Worm (Caenorhabditis elegans): Measurements from ENCODE around the gene K10D6.4.

The K10D6.4 gene

ce11 chrV:11161791-11162190 is 39.9 kb upstream of the K10D6.4 start, which contains the start of gene srg-41:
TSS of gene srg-41 (minus strand) at chrV:11161891.
- TF ChIP-seq ceh-19 (GFP tag; optimal IDR thresholded peaks at IDR 0.05) = no peak
- no peak for TF ChIP-seq ceh-48 (tag; optimal IDR thresholded peaks at IDR 0.05)
- TF ChIP-seq syd-9 (tag; optimal IDR thresholded peaks at IDR 0.05) = no peak
- no peak for TF ChIP-seq K02D7.2 (tag; optimal IDR thresholded peaks at IDR 0.05)
- TF ChIP-seq che-1 (tag; optimal IDR thresholded peaks at IDR 0.05) = no peak
- TF ChIP-seq rnt-1 (tag; optimal IDR thresholded peaks at IDR 0.05) = no peak
- no peak for TF ChIP-seq ztf-16 (tag; optimal IDR thresholded peaks at IDR 0.05)
- TF ChIP-seq nfya-1 (tag; optimal IDR thresholded peaks at IDR 0.05) = no peak
- no peak for TF ChIP-seq ceh-45 (GFP tag; IDR thresholded peaks at IDR 0.05)
- TF ChIP-seq sox-2 (GFP tag; IDR thresholded peaks at IDR 0.05) = no peak
- TF ChIP-seq odd-2 (tag; optimal IDR thresholded peaks at IDR 0.05) = no peak
- no peak for TF ChIP-seq ceh-2 (tag; optimal IDR thresholded peaks at IDR 0.05)

DNA sequence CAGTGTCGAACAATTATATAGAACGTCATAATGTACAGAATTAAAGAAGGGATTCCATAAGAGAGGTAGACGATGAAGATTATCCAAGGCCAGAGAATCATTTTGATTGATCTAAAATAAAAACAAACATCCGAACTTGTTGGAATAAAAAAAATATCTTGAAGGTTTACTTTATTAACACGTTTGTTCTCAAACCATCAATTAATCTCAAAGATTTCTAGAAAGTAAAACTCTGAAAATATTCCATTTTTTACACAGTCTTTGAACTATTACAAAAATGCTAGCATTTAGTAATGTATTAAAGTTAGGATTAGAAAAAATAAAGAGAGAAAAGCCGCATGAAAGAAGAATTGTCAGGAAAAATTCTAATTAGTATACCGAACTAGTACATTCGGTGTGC is 37.2 kb upstream of the K10D6.4 start, which contains the start of gene srg-40:
Gene srg-40 (minus strand): TSS at position 101 of the 400 bp plus-strand sequence.
- TF ChIP-seq pqm-1 (tag; optimal IDR thresholded peaks at IDR 0.05) (no peak), hlh-30 (tag; optimal IDR thresholded peaks at IDR 0.05; ENCODE audit: insufficient read depth) (no peak), syd-9 (tag; optimal IDR thresholded peaks at IDR 0.05) (no peak), ahr-1 (tag; optimal IDR thresholded peaks at IDR 0.05) (no peak), sdc-2 (tag; optimal IDR thresholded peaks at IDR 0.05) (no peak), ttx-3 (tag; optimal IDR thresholded peaks at IDR 0.05) (no peak), unc-55 (GFP tag; optimal IDR thresholded peaks at IDR 0.05) (no peak), ceh-22 (tag; optimal IDR thresholded peaks at IDR 0.05) (no peak), unc-42 (tag; optimal IDR thresholded peaks at IDR 0.05) (no peak), tbx-7 (tag; optimal IDR thresholded peaks at IDR 0.05) (no peak), pat-9 (tag; optimal IDR thresholded peaks at IDR 0.05) (no peak), C38D4.7 (GFP tag; optimal IDR thresholded peaks at IDR 0.05) (no peak)

ce11 chrV:11167745-11168144 is 34.0 kb upstream of the K10D6.4 start:
- peak; percentile 42 for TF ChIP-seq unc-42 (tag; optimal IDR thresholded peaks at IDR 0.05)
- TF ChIP-seq elt-2 (tag; optimal IDR thresholded peaks at IDR 0.05) = no peak

DNA sequence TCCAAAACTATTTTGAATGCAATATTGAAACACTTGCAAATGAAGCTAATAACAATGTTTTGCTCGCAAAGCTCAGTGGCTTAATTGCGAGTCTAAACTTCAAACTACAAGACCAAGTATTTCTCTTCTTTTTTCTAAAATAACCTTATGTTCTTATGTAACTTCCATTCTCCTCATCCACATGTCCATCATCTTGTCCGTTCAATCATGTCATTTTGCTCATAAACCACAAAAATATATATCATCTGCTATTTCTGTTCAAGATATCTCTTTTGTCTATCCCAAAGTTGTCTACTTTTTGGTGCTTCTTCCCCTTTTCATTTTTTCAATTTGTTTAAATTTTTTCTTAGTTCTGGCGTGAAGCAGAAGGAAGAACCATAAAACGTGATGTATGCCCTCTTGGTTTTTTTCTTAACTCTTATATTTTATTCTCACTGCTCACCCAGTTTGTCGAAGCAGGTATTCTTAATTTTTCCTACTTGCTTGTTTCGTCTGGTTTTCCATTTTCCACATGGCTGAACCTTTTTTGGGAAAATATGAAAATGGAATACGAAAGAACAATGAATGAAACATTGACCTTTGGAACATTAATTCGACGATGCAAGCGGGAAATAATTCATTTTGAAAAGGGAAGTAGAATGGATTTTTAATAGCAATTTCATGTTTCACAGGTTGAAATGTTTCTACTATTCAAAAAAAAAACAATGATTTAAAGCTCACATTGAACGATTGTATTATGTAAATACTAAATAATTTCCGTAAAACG is 31.0 kb upstream of the K10D6.4 start:
- TF ChIP-seq ztf-16 (tag; optimal IDR thresholded peaks at IDR 0.05) (no peak), pros-1 (tag; optimal IDR thresholded peaks at IDR 0.05) (no peak), pat-9 (tag; optimal IDR thresholded peaks at IDR 0.05) (no peak), ceh-18 (tag; optimal IDR thresholded peaks at IDR 0.05) (no peak), ceh-48 (tag; optimal IDR thresholded peaks at IDR 0.05) (no peak), dmd-4 (tag; optimal IDR thresholded peaks at IDR 0.05; ENCODE audit: borderline replicate concordance) (no peak), unc-86 (tag; optimal IDR thresholded peaks at IDR 0.05) (no peak), madf-2 (tag; optimal IDR thresholded peaks at IDR 0.05) (no peak), syd-9 (tag; optimal IDR thresholded peaks at IDR 0.05) (no peak), hlh-13 (GFP tag; optimal IDR thresholded peaks at IDR 0.05) (no peak), ceh-19 (GFP tag; optimal IDR thresholded peaks at IDR 0.05) (no peak), che-1 (tag; optimal IDR thresholded peaks at IDR 0.05) (no peak), hlh-8 (tag; optimal IDR thresholded peaks at IDR 0.05) (no peak), pha-2 (tag; optimal IDR thresholded peaks at IDR 0.05) (no peak)

- TF ChIP-seq gmeb-2 (tag; optimal IDR thresholded peaks at IDR 0.05) = no peak
These were observed 29.8 kb upstream of the K10D6.4 start, which contains the start of gene T19C4.5 for ce11 chrV:11171906-11172305. TSS of gene T19C4.5 (plus strand) at chrV:11172213.

Measured in whole organism, late embryonic.